Worm (Caenorhabditis elegans) whole organism, mixed stage, embryonic: Measurements from ENCODE around the gene ZC449.5.
A peak's percentile ranks its signal among the peaks of the same experiment; 100 is the strongest.

Source experiments
- M03D4.4 ChIP-seq: sonication (generic microtip); optimal IDR thresholded peaks from 2 replicates; lab custom pipeline; 2017; ENCODE audit warnings: mild to moderate bottlenecking, missing genetic modification characterization, missing compliant biosample characterization
- bed-3 ChIP-seq: fragments of 200-800 bp; sonication (Bioruptor generic); optimal IDR thresholded peaks from 3 replicates; lab custom pipeline; 2018; ENCODE audit warnings: mild to moderate bottlenecking, missing genetic modification characterization, moderate library complexity, missing compliant biosample characterization
- blmp-1 ChIP-seq: fragments of 150-350 bp; optimal IDR thresholded peaks from 2 replicates; lab custom pipeline; 2014; ENCODE audit warnings: missing biosample characterization, missing genetic modification characterization
- ceh-39 ChIP-seq: fragments of 150-350 bp; optimal IDR thresholded peaks from 2 replicates; lab custom pipeline; 2014; ENCODE audit warnings: missing biosample characterization, missing genetic modification characterization
- ceh-43 ChIP-seq: fragments of 200-800 bp; sonication (Bioruptor generic); optimal IDR thresholded peaks from 2 replicates; lab custom pipeline; 2018; ENCODE audit warnings: mild to moderate bottlenecking, missing genetic modification characterization, moderate library complexity, missing compliant biosample characterization
- ceh-83 ChIP-seq: fragments of 200-800 bp; sonication (Bioruptor generic); optimal IDR thresholded peaks from 2 replicates; lab custom pipeline; 2018; ENCODE audit warnings: mild to moderate bottlenecking, missing genetic modification characterization, missing compliant biosample characterization
- ces-1 ChIP-seq: fragments of 150-350 bp; optimal IDR thresholded peaks from 2 replicates; lab custom pipeline; 2014; ENCODE audit warnings: missing biosample characterization, missing genetic modification reagents, missing genetic modification characterization
- cnd-1 ChIP-seq: fragments of 200-800 bp; sonication (Bioruptor generic); optimal IDR thresholded peaks from 2 replicates; lab custom pipeline; 2018; ENCODE audit warnings: mild to moderate bottlenecking, missing genetic modification characterization, missing compliant biosample characterization
- drap-1 ChIP-seq: fragments of 200-800 bp; sonication (Bioruptor generic); optimal IDR thresholded peaks from 3 replicates; lab custom pipeline; 2018; ENCODE audit warnings: mild to moderate bottlenecking, missing genetic modification characterization, missing compliant biosample characterization
- elt-1 ChIP-seq: sonication (generic microtip); optimal IDR thresholded peaks from 2 replicates; lab custom pipeline; 2017; ENCODE audit warnings: missing genetic modification characterization, mild to moderate bottlenecking, missing compliant biosample characterization, antibody characterized with exemption, moderate library complexity, borderline replicate concordance; ENCODE audit not compliant: insufficient read depth
- flh-1 ChIP-seq: fragments of 200-800 bp; sonication (Bioruptor generic); optimal IDR thresholded peaks from 2 replicates; lab custom pipeline; 2018; ENCODE audit warnings: mild to moderate bottlenecking, missing genetic modification characterization, moderate library complexity, missing compliant biosample characterization
- hlh-1 ChIP-seq: fragments of 150-350 bp; optimal IDR thresholded peaks from 2 replicates; lab custom pipeline; 2014; ENCODE audit warnings: missing biosample characterization, missing genetic modification reagents, missing genetic modification characterization
- lin-32 ChIP-seq: fragments of 200-800 bp; sonication (Bioruptor generic); optimal IDR thresholded peaks from 2 replicates; lab custom pipeline; 2018; ENCODE audit warnings: mild to moderate bottlenecking, missing genetic modification characterization, missing compliant biosample characterization
- mls-2 ChIP-seq: sonication (generic microtip); optimal IDR thresholded peaks from 2 replicates; lab custom pipeline; 2016; ENCODE audit warnings: mild to moderate bottlenecking, missing genetic modification characterization, moderate library complexity, missing compliant biosample characterization
- nhr-12 ChIP-seq: fragments of 150-350 bp; optimal IDR thresholded peaks from 2 replicates; lab custom pipeline; 2014; ENCODE audit warnings: missing biosample characterization, missing genetic modification characterization
- nhr-237 ChIP-seq: fragments of 150-350 bp; optimal IDR thresholded peaks from 2 replicates; lab custom pipeline; 2014; ENCODE audit warnings: missing biosample characterization, missing genetic modification characterization
- nhr-28 ChIP-seq: fragments of 150-350 bp; optimal IDR thresholded peaks from 2 replicates; lab custom pipeline; 2014; ENCODE audit warnings: missing biosample characterization, missing genetic modification characterization
- nhr-76 ChIP-seq: sonication (generic microtip); optimal IDR thresholded peaks from 2 replicates; lab custom pipeline; 2017; ENCODE audit warnings: missing biosample characterization, missing genetic modification characterization
- sem-2 ChIP-seq: fragments of 200-800 bp; sonication (Bioruptor generic); optimal IDR thresholded peaks from 2 replicates; lab custom pipeline; 2018; ENCODE audit warnings: mild to moderate bottlenecking, missing genetic modification characterization, missing compliant biosample characterization
- snpc-4 ChIP-seq: fragments of 150-350 bp; optimal IDR thresholded peaks from 2 replicates; lab custom pipeline; 2014; ENCODE audit warnings: missing biosample characterization, missing genetic modification characterization
- sptf-1 ChIP-seq: sonication (generic microtip); optimal IDR thresholded peaks from 2 replicates; lab custom pipeline; 2017; ENCODE audit warnings: mild to moderate bottlenecking, missing genetic modification characterization, moderate library complexity, missing compliant biosample characterization
- tbx-8 ChIP-seq: fragments of 200-800 bp; sonication (Bioruptor generic); optimal IDR thresholded peaks from 2 replicates; lab custom pipeline; 2018; ENCODE audit warnings: mild to moderate bottlenecking, missing genetic modification characterization, moderate library complexity, missing compliant biosample characterization
- unc-120 ChIP-seq: sonication (generic microtip); optimal IDR thresholded peaks from 2 replicates; lab custom pipeline; 2017; ENCODE audit warnings: missing genetic modification characterization, missing compliant biosample characterization; ENCODE audit not compliant: poor library complexity, severe bottlenecking
- unc-39 ChIP-seq: fragments of 150-350 bp; optimal IDR thresholded peaks from 2 replicates; lab custom pipeline; 2014; ENCODE audit warnings: missing biosample characterization, missing genetic modification characterization
- unc-62 ChIP-seq: fragments of 150-350 bp; optimal IDR thresholded peaks from 2 replicates; lab custom pipeline; 2014; ENCODE audit warnings: missing biosample characterization, missing genetic modification reagents, missing genetic modification characterization

Gene ZC449.5

DNA sequence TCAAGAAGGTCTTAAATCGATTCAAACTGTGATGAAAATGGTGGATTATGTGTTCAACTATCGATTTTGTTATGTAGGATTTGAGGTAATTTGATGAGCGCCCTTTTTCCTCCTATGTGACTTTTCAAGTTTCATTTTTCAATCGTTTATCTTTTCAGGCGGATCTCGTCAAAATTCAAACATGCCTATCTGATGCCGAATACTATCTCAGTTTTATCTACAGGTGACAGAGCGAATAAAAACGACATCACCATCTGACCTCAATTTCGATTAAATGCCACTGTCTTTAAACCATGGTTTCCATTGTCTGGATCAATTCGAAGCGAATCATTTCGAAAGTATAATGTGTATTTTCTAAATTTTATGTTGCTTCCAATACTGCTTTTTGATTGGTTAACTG is 24.2 kb upstream of the ZC449.5 start:
- peak; percentile 75 for TF ChIP-seq elt-1 (tag; lab: Kevin White, UChicago)
- TF ChIP-seq drap-1 (GFP tag; lab: Kevin White, UChicago), result no peak
- no peak for TF ChIP-seq snpc-4 (tag; lab: Kevin White, UChicago)
- TF ChIP-seq sptf-1 (tag; lab: Kevin White, UChicago), result no peak

DNA sequence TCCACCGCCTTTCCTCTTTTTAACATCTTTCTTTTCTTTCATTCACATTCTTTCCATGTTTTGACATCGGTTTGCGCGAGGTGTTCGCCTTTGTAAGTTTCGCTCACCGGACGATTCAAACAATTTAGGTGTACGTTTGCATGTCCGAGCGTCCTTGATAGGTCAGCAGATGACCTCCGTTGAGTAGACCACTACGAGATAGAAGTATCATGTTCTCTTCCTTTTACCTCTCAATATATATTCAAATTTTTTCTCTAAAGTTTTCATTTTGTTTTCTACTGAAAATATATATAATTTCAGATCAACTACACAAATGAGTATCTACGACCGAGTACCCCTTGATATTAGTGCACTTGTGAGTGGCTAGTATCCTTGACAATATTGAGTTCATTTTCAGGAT is 23.2 kb upstream of the ZC449.5 start, which contains the start of gene C24H10.3:
TSS of gene C24H10.3 (plus strand) at position 301 of the 400 bp plus-strand sequence.
- TF ChIP-seq unc-39 (tag; lab: Kevin White, UChicago), result no peak
- no peak for TF ChIP-seq ceh-83 (GFP tag; lab: Kevin White, UChicago)
- TF ChIP-seq unc-120 (tag; lab: Kevin White, UChicago), result no peak
- TF ChIP-seq snpc-4 (tag; lab: Kevin White, UChicago), result no peak
- TF ChIP-seq blmp-1 (tag; lab: Kevin White, UChicago), result no peak

DNA sequence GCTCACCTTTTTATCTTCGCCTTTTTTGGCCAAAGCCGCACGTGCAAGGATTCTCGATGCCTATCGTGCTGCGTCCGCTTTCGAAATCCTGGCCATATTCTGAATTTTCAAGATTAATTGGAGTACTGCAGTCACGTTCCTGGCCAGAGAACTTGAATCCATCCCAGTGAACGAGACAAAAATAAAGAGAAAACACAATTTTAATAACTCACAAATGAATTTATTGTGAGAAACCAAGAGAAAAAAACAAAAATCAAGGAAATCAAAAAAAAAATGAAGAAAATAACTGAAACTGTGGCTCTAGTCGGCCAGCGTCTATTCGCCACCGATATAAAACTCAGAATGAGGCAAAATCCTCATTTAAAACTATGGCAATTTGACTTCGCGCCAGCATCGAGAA is 21.6 kb upstream of the ZC449.5 start, which contains the start of gene C24H10.4:
TSS of gene C24H10.4 (minus strand) at position 101 of the 400 bp plus-strand sequence.
- no peak for TF ChIP-seq elt-1 (tag; lab: Kevin White, UChicago)
- TF ChIP-seq mls-2 (tag; lab: Kevin White, UChicago), result no peak
- no peak for TF ChIP-seq sem-2 (GFP tag; lab: Kevin White, UChicago)
- no peak for TF ChIP-seq ces-1 (GFP tag; lab: Kevin White, UChicago)

DNA sequence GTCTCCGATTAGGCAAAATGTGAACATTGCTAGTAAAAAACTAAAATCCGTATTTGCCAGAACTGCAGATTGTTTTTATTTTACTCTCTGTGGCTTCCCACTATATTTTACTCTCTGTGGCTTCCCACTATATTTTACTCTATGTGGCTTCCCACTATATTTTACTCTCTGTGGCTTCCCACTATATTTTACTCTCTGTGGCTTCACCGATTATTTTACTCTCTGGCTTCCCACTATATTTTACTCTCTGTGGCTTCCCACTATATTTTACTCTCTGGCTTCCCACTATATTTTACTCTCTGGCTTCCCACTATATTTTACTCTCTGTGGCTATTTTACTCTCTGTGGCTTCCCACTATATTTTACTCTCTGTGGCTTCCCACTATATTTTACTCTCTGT is 18.6 kb upstream of the ZC449.5 start:
- peak; percentile 73 for TF ChIP-seq lin-32 (GFP tag; lab: Kevin White, UChicago)
- peak; percentile 78 for TF ChIP-seq M03D4.4
- TF ChIP-seq flh-1 (GFP tag; lab: Kevin White, UChicago), result peak; percentile 26
- peak; percentile 90 for TF ChIP-seq mls-2 (tag; lab: Kevin White, UChicago)
- TF ChIP-seq sem-2 (GFP tag; lab: Kevin White, UChicago), result peak; percentile 31
- peak; percentile 81 for TF ChIP-seq tbx-8 (GFP tag; lab: Kevin White, UChicago)
- TF ChIP-seq bed-3, result peak; percentile 68
- peak; percentile 80 for TF ChIP-seq ceh-83 (GFP tag; lab: Kevin White, UChicago)
- peak; percentile 64 for TF ChIP-seq ceh-43 (GFP tag; lab: Kevin White, UChicago)
- TF ChIP-seq sptf-1 (tag; lab: Kevin White, UChicago), result peak; percentile 89

DNA sequence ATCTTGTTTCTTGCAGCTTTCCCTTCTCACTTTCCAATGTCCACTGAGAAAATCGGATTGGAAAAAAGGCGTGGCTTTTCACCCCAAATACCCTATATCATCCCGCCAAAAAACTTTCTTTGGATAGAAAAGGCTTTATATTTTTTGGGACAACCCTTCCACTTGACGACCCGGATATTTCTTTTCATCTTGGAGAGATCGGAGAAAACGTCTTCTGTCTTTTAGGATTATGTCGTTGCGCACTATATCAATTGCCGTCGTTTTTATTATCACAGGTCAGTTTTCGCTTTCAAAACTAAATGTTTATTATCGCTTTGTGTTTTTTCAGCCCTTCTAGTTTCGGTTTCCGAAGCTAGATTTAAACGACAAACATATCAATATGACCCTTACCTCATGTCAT is 6.3 kb upstream of the ZC449.5 start, which contains the start of gene Y64H9A.2:
TSS of gene Y64H9A.2 (plus strand) at position 90 of the 400 bp plus-strand sequence.
- TF ChIP-seq nhr-12 (tag; lab: Kevin White, UChicago) (no peak), sem-2 (GFP tag; lab: Kevin White, UChicago) (no peak), hlh-1 (tag; lab: Kevin White, UChicago) (no peak), bed-3 (no peak), M03D4.4 (no peak), nhr-76 (no peak), drap-1 (GFP tag; lab: Kevin White, UChicago) (no peak), blmp-1 (tag; lab: Kevin White, UChicago) (no peak), nhr-237 (tag; lab: Kevin White, UChicago) (no peak), ceh-39 (tag; lab: Kevin White, UChicago) (no peak), nhr-28 (tag; lab: Kevin White, UChicago) (no peak)

DNA sequence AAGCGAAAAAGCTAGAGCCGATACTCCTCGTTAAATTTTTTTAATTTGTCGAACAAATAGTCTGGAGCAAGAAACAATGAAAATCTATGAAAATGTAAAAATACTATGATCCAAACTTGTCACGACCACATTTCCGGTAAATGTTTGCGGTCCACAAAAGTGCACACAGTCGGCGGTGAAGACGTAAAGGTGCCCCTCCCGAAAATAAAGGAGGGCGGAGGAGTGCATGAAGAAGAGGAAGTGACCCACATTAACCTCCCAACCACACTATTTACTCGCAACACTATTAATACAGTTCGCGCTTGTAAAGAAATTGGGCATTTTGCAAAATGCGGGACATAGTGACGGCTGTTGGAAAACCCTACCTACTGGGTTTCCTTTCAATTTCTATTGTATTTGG is 2.5 kb upstream of the ZC449.5 start:
- TF ChIP-seq lin-32 (GFP tag; lab: Kevin White, UChicago) (no peak), elt-1 (tag; lab: Kevin White, UChicago) (no peak), unc-120 (tag; lab: Kevin White, UChicago) (no peak), cnd-1 (no peak), ceh-83 (GFP tag; lab: Kevin White, UChicago) (no peak), blmp-1 (tag; lab: Kevin White, UChicago) (no peak)

DNA sequence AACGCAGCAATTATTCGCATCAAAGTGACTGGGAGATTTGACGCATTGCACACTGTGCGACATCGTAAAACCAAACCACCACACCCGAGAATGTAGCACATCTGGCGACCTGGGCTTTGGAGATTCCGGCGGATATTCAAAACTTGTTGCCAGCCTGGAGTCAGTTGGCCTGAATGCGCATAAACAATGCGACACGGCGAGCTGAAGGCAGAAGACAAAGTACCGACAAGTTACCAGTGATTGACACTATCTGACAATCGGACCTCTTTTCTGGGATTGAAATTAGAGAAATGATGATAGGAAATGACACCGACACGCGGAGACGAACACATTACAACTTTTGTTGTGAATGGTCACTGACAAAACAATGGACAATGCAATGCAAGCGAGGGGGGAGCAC is 1.2 kb upstream of the ZC449.5 start:
- TF ChIP-seq sptf-1 (tag; lab: Kevin White, UChicago) (no peak), hlh-1 (tag; lab: Kevin White, UChicago) (peak; percentile 88), unc-62 (GFP tag; lab: Kevin White, UChicago) (peak; percentile 87)
